Worm (Caenorhabditis elegans): ENCODE measurements around the gene C14A6.6.

The C14A6.6 gene

DNA sequence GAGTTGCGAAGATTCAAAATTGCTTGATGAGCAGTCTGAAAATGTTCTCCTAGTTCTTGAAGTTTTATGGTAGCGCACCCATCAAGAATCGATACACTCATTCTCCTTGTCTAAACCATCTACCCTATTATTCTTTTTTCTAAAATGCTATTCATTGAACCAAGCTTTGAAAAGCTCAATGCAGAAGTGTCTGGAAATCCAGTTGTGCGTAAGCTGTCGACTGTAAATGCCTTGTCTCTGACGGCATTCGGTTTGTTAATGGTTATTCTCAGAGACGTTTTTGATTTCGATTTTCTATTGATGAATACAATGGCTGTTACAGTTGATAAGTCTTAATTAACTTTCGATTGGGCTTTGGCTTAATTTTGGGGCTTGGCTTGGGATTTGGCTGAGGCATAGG lies 4.5 kb downstream of the C14A6.6 start, which contains the start of gene C14A6.12:
C14A6.12 (minus strand) TSS at position 101 of the 400 bp plus-strand sequence.
- TF ChIP-seq ceh-82 (tag; optimal IDR thresholded peaks at IDR 0.05): no peak
- TF ChIP-seq ztf-4 (tag; optimal IDR thresholded peaks at IDR 0.05): no peak
- TF ChIP-seq pha-4 (tag; optimal IDR thresholded peaks at IDR 0.05): no peak
- no peak for TF ChIP-seq daf-12 (tag; optimal IDR thresholded peaks at IDR 0.05)
- TF ChIP-seq skn-1 (tag; optimal IDR thresholded peaks at IDR 0.05): no peak
- TF ChIP-seq eor-1 (tag; optimal IDR thresholded peaks at IDR 0.05): no peak

ce11 chrV:18161228-18161627 lies 5.8 kb downstream of the C14A6.6 start, which contains the start of gene C14A6.13:
C14A6.13 (minus strand) TSS chrV:18161328.
- no peak for TF ChIP-seq nhr-23 (tag; optimal IDR thresholded peaks at IDR 0.05)
- no peak for TF ChIP-seq egl-27 (tag; optimal IDR thresholded peaks at IDR 0.05)
- TF ChIP-seq lsy-12 (tag; optimal IDR thresholded peaks at IDR 0.05): no peak
- TF ChIP-seq hmg-11 (tag; optimal IDR thresholded peaks at IDR 0.05): no peak
- no peak for TF ChIP-seq pqm-1 (tag; optimal IDR thresholded peaks at IDR 0.05)
- TF ChIP-seq lin-39 (tag; optimal IDR thresholded peaks at IDR 0.05): no peak
- TF ChIP-seq elt-2 (tag; optimal IDR thresholded peaks at IDR 0.05): no peak
- no peak for TF ChIP-seq unc-62 (GFP tag; optimal IDR thresholded peaks at IDR 0.05)
- no peak for TF ChIP-seq egl-5 (tag; optimal IDR thresholded peaks at IDR 0.05)
- TF ChIP-seq lin-15B (tag; optimal IDR thresholded peaks at IDR 0.05): no peak
- no peak for TF ChIP-seq ceh-82 (tag; optimal IDR thresholded peaks at IDR 0.05)
- no peak for TF ChIP-seq snpc-4 (tag; optimal IDR thresholded peaks at IDR 0.05)
- no peak for TF ChIP-seq R02D3.7 (tag; optimal IDR thresholded peaks at IDR 0.05)
- no peak for TF ChIP-seq nhr-76 (tag; optimal IDR thresholded peaks at IDR 0.05)

DNA sequence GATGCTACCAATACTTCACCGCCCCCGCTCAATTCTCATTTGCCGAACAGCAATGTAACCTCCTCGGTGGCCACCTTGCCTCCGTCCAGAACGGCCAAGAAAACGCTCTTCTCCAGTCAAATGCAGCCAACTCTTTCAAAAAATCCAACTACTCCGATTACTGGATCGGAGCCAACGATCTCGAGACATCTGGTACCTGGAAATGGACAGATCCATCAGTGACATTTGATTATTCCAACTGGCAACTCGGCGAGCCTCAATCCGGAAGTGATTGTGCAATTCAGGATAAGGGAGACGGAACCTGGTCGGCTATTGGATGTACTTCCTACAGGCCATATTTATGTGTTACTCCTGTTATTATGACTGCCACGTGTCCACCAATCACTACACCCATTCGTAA lies 8.9 kb downstream of the C14A6.6 start:
- TF ChIP-seq nfya-1 (tag; optimal IDR thresholded peaks at IDR 0.05; ENCODE audit: insufficient read depth) (no peak), eor-1 (tag; optimal IDR thresholded peaks at IDR 0.05) (no peak), tbx-2 (tag; optimal IDR thresholded peaks at IDR 0.05) (no peak), nhr-67 (tag; optimal IDR thresholded peaks at IDR 0.05) (no peak), ceh-16 (tag; optimal IDR thresholded peaks at IDR 0.05) (no peak), lin-15B (tag; optimal IDR thresholded peaks at IDR 0.05) (no peak), pqm-1 (tag; optimal IDR thresholded peaks at IDR 0.05) (no peak), daf-12 (tag; optimal IDR thresholded peaks at IDR 0.05) (no peak), R02D3.7 (tag; optimal IDR thresholded peaks at IDR 0.05) (no peak), egl-27 (tag; optimal IDR thresholded peaks at IDR 0.05) (no peak), fkh-10 (GFP tag; optimal IDR thresholded peaks at IDR 0.05) (no peak)

DNA sequence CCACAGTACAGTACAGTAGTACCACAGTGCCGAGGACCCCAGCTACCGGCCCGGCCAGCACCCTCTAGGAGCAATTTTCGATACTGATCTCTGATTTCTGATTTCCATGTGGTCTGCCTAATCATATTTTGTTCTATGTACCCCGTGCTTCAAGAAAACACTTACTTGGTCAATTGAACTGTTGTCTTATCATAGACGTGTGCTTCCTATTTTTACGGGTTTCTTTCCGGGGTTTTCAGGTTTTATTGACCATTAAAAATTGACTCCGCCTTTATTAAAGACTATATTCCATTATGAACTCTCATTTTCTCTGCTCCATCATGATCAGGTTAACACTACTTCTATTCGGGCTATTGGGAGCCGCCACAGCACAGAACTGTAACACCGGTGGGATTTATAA lies 9.4 kb downstream of the C14A6.6 start, which contains the start of gene clec-48:
clec-48 (plus strand) TSS at position 320 of the 400 bp plus-strand sequence.
- TF ChIP-seq tbx-2 (tag; optimal IDR thresholded peaks at IDR 0.05): no peak
- peak; percentile 66 for TF ChIP-seq pqm-1 (tag; optimal IDR thresholded peaks at IDR 0.05)
- peak; percentile 50 for TF ChIP-seq elt-2 (tag; optimal IDR thresholded peaks at IDR 0.05)

- TF ChIP-seq elt-2 (tag; optimal IDR thresholded peaks at IDR 0.05): no peak
- TF ChIP-seq snpc-4 (tag; optimal IDR thresholded peaks at IDR 0.05): no peak
- no peak for TF ChIP-seq nfya-1 (tag; optimal IDR thresholded peaks at IDR 0.05; ENCODE audit: insufficient read depth)
- TF ChIP-seq unc-62 (GFP tag; optimal IDR thresholded peaks at IDR 0.05): no peak
- no peak for TF ChIP-seq nhr-76 (tag; optimal IDR thresholded peaks at IDR 0.05)
- no peak for TF ChIP-seq pqm-1 (tag; optimal IDR thresholded peaks at IDR 0.05)
- TF ChIP-seq skn-1 (tag; optimal IDR thresholded peaks at IDR 0.05): no peak
- no peak for TF ChIP-seq ama-1 (optimal IDR thresholded peaks at IDR 0.05)
- no peak for TF ChIP-seq egl-27 (tag; optimal IDR thresholded peaks at IDR 0.05)
- TF ChIP-seq pha-4 (tag; optimal IDR thresholded peaks at IDR 0.05): no peak
- no peak for TF ChIP-seq ceh-28 (tag; optimal IDR thresholded peaks at IDR 0.05)
- no peak for TF ChIP-seq jun-1 (tag; optimal IDR thresholded peaks at IDR 0.05)
- TF ChIP-seq zag-1 (tag; optimal IDR thresholded peaks at IDR 0.05): no peak
- TF ChIP-seq fos-1 (tag; optimal IDR thresholded peaks at IDR 0.05): no peak
These were observed 21.0 kb downstream of the C14A6.6 start, which contains the start of gene C14A6.3 for ce11 chrV:18146077-18146476. C14A6.3 (plus strand) TSS chrV:18146377.

DNA sequence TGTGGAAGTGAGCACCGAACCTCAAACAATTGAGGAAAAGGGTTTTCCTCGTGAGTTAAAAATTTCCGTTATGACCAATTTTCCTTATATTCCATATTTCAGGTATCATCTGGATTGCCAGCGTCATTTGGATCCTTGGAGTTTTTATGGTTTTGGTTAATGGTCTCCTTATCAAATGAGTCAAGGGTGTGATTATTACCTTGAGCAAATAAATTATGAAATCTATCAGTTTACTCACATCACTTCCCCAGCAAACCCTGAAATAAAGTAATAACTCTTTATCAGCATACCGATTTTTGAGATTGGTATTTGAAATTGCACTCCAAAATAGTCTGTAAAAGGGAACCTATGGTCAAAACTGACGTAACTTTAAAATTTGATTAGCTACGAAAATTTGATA lies 22.6 kb downstream of the C14A6.6 start:
- no peak for TF ChIP-seq nhr-237 (tag; optimal IDR thresholded peaks at IDR 0.05)
- no peak for TF ChIP-seq nhr-25 (tag; optimal IDR thresholded peaks at IDR 0.05)
- TF ChIP-seq egl-5 (tag; optimal IDR thresholded peaks at IDR 0.05): no peak
- no peak for TF ChIP-seq ama-1 (optimal IDR thresholded peaks at IDR 0.05)
- TF ChIP-seq lin-39 (tag; optimal IDR thresholded peaks at IDR 0.05): no peak
- TF ChIP-seq zag-1 (tag; optimal IDR thresholded peaks at IDR 0.05): no peak
- TF ChIP-seq ceh-9 (tag; optimal IDR thresholded peaks at IDR 0.05): no peak
- no peak for TF ChIP-seq pqm-1 (tag; optimal IDR thresholded peaks at IDR 0.05)
- no peak for TF ChIP-seq eor-1 (tag; optimal IDR thresholded peaks at IDR 0.05)
- TF ChIP-seq unc-62 (GFP tag; optimal IDR thresholded peaks at IDR 0.05): no peak
- TF ChIP-seq elt-1 (tag; optimal IDR thresholded peaks at IDR 0.05): no peak
- no peak for TF ChIP-seq skn-1 (tag; optimal IDR thresholded peaks at IDR 0.05)
- no peak for TF ChIP-seq nhr-11 (tag; optimal IDR thresholded peaks at IDR 0.05)
- TF ChIP-seq ceh-16 (tag; optimal IDR thresholded peaks at IDR 0.05): no peak
- TF ChIP-seq nhr-23 (tag; optimal IDR thresholded peaks at IDR 0.05): no peak

All from whole organism, L3 larva.